Worm (Caenorhabditis elegans) whole organism, midembryonic: ENCODE data around the gene flap-1.

Experiments
- T22C8.4 ChIP-seq: fragments of 200-800 bp; sonication (Bioruptor generic); IDR thresholded peaks from 2 replicates; pipeline ENCODE4 v1.3.6; 2022; ENCODE audit warnings: missing genetic modification characterization, missing compliant biosample characterization
- cog-1 ChIP-seq: sonication (generic microtip); optimal IDR thresholded peaks from 2 replicates; lab custom pipeline; 2016; ENCODE audit warnings: missing genetic modification characterization, missing compliant biosample characterization
- flt-1 ChIP-seq: fragments of 200-800 bp; sonication (Bioruptor generic); IDR thresholded peaks from 2 replicates; pipeline ENCODE4 v1.3.6; 2022; ENCODE audit warnings: missing genetic modification characterization, missing compliant biosample characterization
- klf-2 ChIP-seq: fragments of 200-800 bp; sonication (Bioruptor generic); conservative IDR thresholded peaks from 2 replicates; pipeline ENCODE4 v1.3.6; 2022; ENCODE audit warnings: missing genetic modification reagents, missing genetic modification characterization, missing compliant biosample characterization
- med-1 ChIP-seq: sonication (generic microtip); optimal IDR thresholded peaks from 2 replicates; lab custom pipeline; 2017; ENCODE audit warnings: missing genetic modification characterization, mild to moderate bottlenecking, missing compliant biosample characterization, antibody characterized with exemption, missing genetic modification reagents; ENCODE audit not compliant: insufficient read depth
- ref-1 ChIP-seq: fragments of 200-800 bp; sonication (Bioruptor generic); conservative IDR thresholded peaks from 2 replicates; pipeline ENCODE4 v1.3.6; 2022; ENCODE audit warnings: missing genetic modification reagents, missing genetic modification characterization, missing compliant biosample characterization
- tab-1 ChIP-seq: fragments of 200-800 bp; sonication (Bioruptor generic); IDR thresholded peaks from 2 replicates; pipeline ENCODE4 v1.3.6; 2022; ENCODE audit warnings: missing genetic modification characterization, missing compliant biosample characterization
- ztf-23 ChIP-seq: fragments of 200-800 bp; sonication (Bioruptor generic); IDR thresholded peaks from 2 replicates; pipeline ENCODE4 v1.3.6; 2022; ENCODE audit warnings: missing genetic modification reagents, missing genetic modification characterization, missing compliant biosample characterization
- ztf-29 ChIP-seq: fragments of 200-800 bp; sonication (Bioruptor generic); IDR thresholded peaks from 2 replicates; pipeline ENCODE4 v1.3.6; 2022; ENCODE audit warnings: missing genetic modification reagents, missing genetic modification characterization, missing compliant biosample characterization

- no peak for TF ChIP-seq ztf-23 (GFP tag; lab: Robert Waterston, UW)
- TF ChIP-seq med-1 (GFP tag; lab: Kevin White, UChicago), result no peak
- no peak for TF ChIP-seq T22C8.4 (GFP tag; lab: Robert Waterston, UW)
- no peak for TF ChIP-seq cog-1
- no peak for TF ChIP-seq ref-1 (GFP tag; lab: Robert Waterston, UW)
- no peak for TF ChIP-seq tab-1 (GFP tag; lab: Robert Waterston, UW)
- TF ChIP-seq klf-2 (GFP tag; lab: Robert Waterston, UW), result no peak
- TF ChIP-seq ztf-29 (GFP tag; lab: Robert Waterston, UW), result no peak
- TF ChIP-seq flt-1 (GFP tag; lab: Robert Waterston, UW), result no peak
Observed at ce11 chrIII:6881745-6882144, 46.9 kb downstream of the flap-1 start.
